Fruit fly (Drosophila melanogaster) whole organism, wandering third instar larva: ENCODE data around the gene cue.
A peak's percentile ranks its signal among the peaks of the same experiment; 100 is the strongest.

ENCODE experiments used
- Abd-B ChIP-seq: fragments of >200 bp; optimal IDR thresholded peaks from 2 replicates; lab custom pipeline; 2017; ENCODE audit warnings: missing biosample characterization, missing genetic modification characterization
- CG32264 ChIP-seq: fragments of 200-800 bp; sonication (Bioruptor generic); optimal IDR thresholded peaks from 2 replicates; lab custom pipeline; 2016; ENCODE audit warnings: missing biosample characterization, missing genetic modification characterization
- CG9705 ChIP-seq: fragments of 200-800 bp; sonication (Bioruptor generic); optimal IDR thresholded peaks from 2 replicates; lab custom pipeline; 2018; ENCODE audit warnings: missing biosample characterization, mild to moderate bottlenecking, missing genetic modification characterization
- CrebA ChIP-seq: fragments of 200-800 bp; sonication (Bioruptor generic); optimal IDR thresholded peaks from 2 replicates; lab custom pipeline; 2016; ENCODE audit warnings: missing biosample characterization, mild to moderate bottlenecking, missing genetic modification characterization, borderline replicate concordance
- Dfd ChIP-seq: fragments of >200 bp; optimal IDR thresholded peaks from 2 replicates; lab custom pipeline; 2017; ENCODE audit warnings: missing biosample characterization, missing genetic modification characterization
- Dif ChIP-seq: fragments of 200-275, 200-300 bp; sonication (Bioruptor generic); optimal IDR thresholded peaks from 2 replicates; lab custom pipeline; 2018; ENCODE audit warnings: missing biosample characterization, missing genetic modification characterization; ENCODE audit not compliant: partially characterized antibody
- GATAd ChIP-seq: sonication (Bioruptor generic); optimal IDR thresholded peaks from 2 replicates; lab custom pipeline; 2016; ENCODE audit warnings: missing biosample characterization, missing genetic modification characterization
- HLH106 ChIP-seq: fragments of 200-800 bp; optimal IDR thresholded peaks from 3 replicates; lab custom pipeline; 2019; ENCODE audit warnings: missing biosample characterization, mild to moderate bottlenecking, missing genetic modification characterization, moderate library complexity
- Hnf4 ChIP-seq: fragments of 200-800 bp; sonication (Bioruptor generic); optimal IDR thresholded peaks from 2 replicates; lab custom pipeline; 2016; ENCODE audit warnings: missing biosample characterization, mild to moderate bottlenecking, missing genetic modification characterization
- Hr78 ChIP-seq: fragments of >200 bp; optimal IDR thresholded peaks from 2 replicates; lab custom pipeline; 2017; ENCODE audit warnings: missing biosample characterization, missing genetic modification characterization
- Hr83 ChIP-seq: fragments of 200-300 bp; sonication (Bioruptor generic); optimal IDR thresholded peaks from 2 replicates; lab custom pipeline; 2016; ENCODE audit warnings: missing biosample characterization, mild to moderate bottlenecking, missing genetic modification characterization, moderate library complexity; ENCODE audit not compliant: poor library complexity, severe bottlenecking
- Jra ChIP-seq: sonication (Bioruptor generic); optimal IDR thresholded peaks from 2 replicates; lab custom pipeline; 2016; ENCODE audit warnings: missing biosample characterization, missing genetic modification characterization
- Mio ChIP-seq: sonication (Bioruptor generic); optimal IDR thresholded peaks from 2 replicates; lab custom pipeline; 2016; ENCODE audit warnings: missing biosample characterization, missing genetic modification characterization
- Myc ChIP-seq: fragments of >200 bp; optimal IDR thresholded peaks from 2 replicates; lab custom pipeline; 2017
- N ChIP-seq: fragments of >200 bp; optimal IDR thresholded peaks from 2 replicates; lab custom pipeline; 2018; ENCODE audit warnings: missing biosample characterization, missing external identifiers, missing genetic modification characterization
- OdsH ChIP-seq: fragments of 200-800 bp; sonication (Bioruptor generic); optimal IDR thresholded peaks from 2 replicates; lab custom pipeline; 2016; ENCODE audit warnings: missing biosample characterization, mild to moderate bottlenecking, missing genetic modification characterization
- Rel ChIP-seq, 2 experiments: fragments of 200-800 bp; sonication (Bioruptor generic) in 1 of 2; optimal IDR thresholded peaks; 2 replicates in 1 of 2; 3 replicates in 1 of 2; lab custom pipeline; 2016 to 2019; ENCODE audit warnings: mild to moderate bottlenecking in 2 of 2, missing biosample characterization in 2 of 2, missing genetic modification characterization in 2 of 2, moderate library complexity in 1 of 2
- Sp1 ChIP-seq: fragments of 200-800 bp; sonication (Bioruptor generic); optimal IDR thresholded peaks from 3 replicates; lab custom pipeline; 2019; ENCODE audit warnings: missing biosample characterization, mild to moderate bottlenecking, missing genetic modification characterization, moderate library complexity
- Vsx2 ChIP-seq: fragments of 200-300, 225-300 bp; sonication (Bioruptor generic); optimal IDR thresholded peaks from 2 replicates; lab custom pipeline; 2018; ENCODE audit warnings: missing biosample characterization, missing genetic modification characterization; ENCODE audit not compliant: partially characterized antibody
- br ChIP-seq: fragments of 200-800 bp; sonication (Bioruptor generic); optimal IDR thresholded peaks from 2 replicates; lab custom pipeline; 2016; ENCODE audit warnings: missing biosample characterization, missing genetic modification characterization
- brk ChIP-seq: fragments of 200-800 bp; sonication (Bioruptor generic); optimal IDR thresholded peaks from 2 replicates; lab custom pipeline; 2016; ENCODE audit warnings: missing biosample characterization, mild to moderate bottlenecking, missing genetic modification characterization
- dl ChIP-seq, 2 experiments: fragments of 175-275, 200-275 bp in 1 of 2; fragments of 200-275 bp in 1 of 2; sonication (Bioruptor generic); optimal IDR thresholded peaks; lab custom pipeline; 2018; ENCODE audit warnings: mild to moderate bottlenecking in 2 of 2, missing biosample characterization in 2 of 2, missing genetic modification characterization in 2 of 2, moderate library complexity in 2 of 2; ENCODE audit not compliant: partially characterized antibody in 2 of 2, insufficient read depth in 1 of 2
- dmrt93B ChIP-seq: fragments of 200-800 bp; sonication (Bioruptor generic); optimal IDR thresholded peaks from 2 replicates; lab custom pipeline; 2018; ENCODE audit warnings: missing biosample characterization, mild to moderate bottlenecking, missing genetic modification characterization
- dsf ChIP-seq: sonication (Bioruptor generic); optimal IDR thresholded peaks from 2 replicates; lab custom pipeline; 2016; ENCODE audit warnings: missing biosample characterization, missing genetic modification characterization, borderline replicate concordance
- ey ChIP-seq: fragments of 200-800 bp; sonication (Bioruptor generic); optimal IDR thresholded peaks from 2 replicates; lab custom pipeline; 2016; ENCODE audit warnings: missing biosample characterization, missing genetic modification characterization
- foxo ChIP-seq, 2 experiments: fragments of 200-800 bp; sonication (Bioruptor generic); optimal IDR thresholded peaks; 2 replicates in 1 of 2; 3 replicates in 1 of 2; lab custom pipeline; 2016 to 2017; ENCODE audit warnings: missing biosample characterization in 2 of 2, missing genetic modification characterization in 2 of 2
- fru ChIP-seq: fragments of 200-800 bp; sonication (Bioruptor generic); optimal IDR thresholded peaks from 3 replicates; lab custom pipeline; 2016; ENCODE audit warnings: missing biosample characterization, mild to moderate bottlenecking, missing genetic modification characterization
- h ChIP-seq: fragments of 200-800 bp; sonication (Bioruptor generic); optimal IDR thresholded peaks from 3 replicates; lab custom pipeline; 2016; ENCODE audit warnings: missing biosample characterization, mild to moderate bottlenecking, missing genetic modification characterization
- jim ChIP-seq: fragments of 175-275, 200-325 bp; sonication (Bioruptor generic); optimal IDR thresholded peaks from 2 replicates; lab custom pipeline; 2016; ENCODE audit warnings: missing biosample characterization, mild to moderate bottlenecking, missing genetic modification characterization
- lola ChIP-seq: fragments of >200 bp; optimal IDR thresholded peaks from 2 replicates; lab custom pipeline; 2017; ENCODE audit warnings: missing biosample characterization, missing genetic modification characterization
- pan ChIP-seq: fragments of >200 bp; optimal IDR thresholded peaks from 2 replicates; lab custom pipeline; 2017
- psq ChIP-seq: fragments of 200-800 bp; sonication (Bioruptor generic); optimal IDR thresholded peaks from 3 replicates; lab custom pipeline; 2017; ENCODE audit warnings: missing biosample characterization, mild to moderate bottlenecking, missing genetic modification characterization, moderate library complexity
- rgr ChIP-seq: fragments of 200-800 bp; sonication (Bioruptor generic); optimal IDR thresholded peaks from 3 replicates; lab custom pipeline; 2016; ENCODE audit warnings: missing biosample characterization, mild to moderate bottlenecking, missing genetic modification characterization
- sage ChIP-seq: fragments of 200-800 bp; sonication (Bioruptor generic); optimal IDR thresholded peaks from 2 replicates; lab custom pipeline; 2016; ENCODE audit warnings: missing biosample characterization, mild to moderate bottlenecking, missing genetic modification characterization
- sv ChIP-seq: fragments of 200-800 bp; sonication (Bioruptor generic); optimal IDR thresholded peaks from 3 replicates; lab custom pipeline; 2016; ENCODE audit warnings: missing biosample characterization, missing genetic modification characterization
- tai ChIP-seq: sonication (Bioruptor generic); optimal IDR thresholded peaks from 2 replicates; lab custom pipeline; 2016; ENCODE audit warnings: missing biosample characterization, missing genetic modification characterization
- usp ChIP-seq: fragments of >200 bp; optimal IDR thresholded peaks from 2 replicates; lab custom pipeline; 2017; ENCODE audit warnings: missing biosample characterization, missing genetic modification characterization
- woc ChIP-seq: sonication (Bioruptor generic); optimal IDR thresholded peaks from 2 replicates; lab custom pipeline; 2016; ENCODE audit warnings: missing biosample characterization, mild to moderate bottlenecking, missing genetic modification characterization

The cue gene

DNA sequence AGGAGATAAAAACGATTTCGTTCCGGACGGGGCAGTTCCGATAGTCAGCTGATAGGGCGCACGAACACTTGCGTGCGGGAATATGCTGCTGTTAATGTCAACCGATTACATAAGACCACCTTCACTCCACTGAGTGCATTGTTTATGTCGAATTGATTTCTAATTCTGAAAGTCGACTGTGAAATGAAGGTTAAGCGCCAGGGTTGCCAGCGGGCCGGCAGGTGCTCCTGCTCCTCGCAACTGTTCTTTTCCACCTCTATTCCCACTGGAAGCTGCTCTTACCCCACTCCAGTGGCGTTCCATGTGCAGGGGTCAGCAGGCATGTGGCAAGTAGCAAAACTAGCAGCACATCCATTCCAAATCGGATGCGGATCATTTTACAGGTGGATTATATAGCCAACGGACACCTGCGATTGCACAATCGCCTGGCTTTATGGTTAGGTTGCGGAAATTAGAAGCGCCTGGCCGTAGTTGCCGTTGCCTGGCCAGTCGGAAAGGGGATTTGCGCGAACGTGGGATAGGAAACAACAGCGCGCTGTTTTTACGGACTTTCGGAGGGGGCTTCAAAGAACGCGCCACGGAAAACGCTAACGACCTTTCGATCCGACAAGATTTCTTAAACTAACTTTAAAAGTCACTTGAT is at the start of gene cue:
Gene cue, minus strand, starts transcription at position 641 of the 643 bp plus-strand sequence.
- TF ChIP-seq h (GFP tag; lab: Kevin White, UChicago), result peak; percentile 29
- no peak for TF ChIP-seq ey (GFP tag; lab: Kevin White, UChicago)

DNA sequence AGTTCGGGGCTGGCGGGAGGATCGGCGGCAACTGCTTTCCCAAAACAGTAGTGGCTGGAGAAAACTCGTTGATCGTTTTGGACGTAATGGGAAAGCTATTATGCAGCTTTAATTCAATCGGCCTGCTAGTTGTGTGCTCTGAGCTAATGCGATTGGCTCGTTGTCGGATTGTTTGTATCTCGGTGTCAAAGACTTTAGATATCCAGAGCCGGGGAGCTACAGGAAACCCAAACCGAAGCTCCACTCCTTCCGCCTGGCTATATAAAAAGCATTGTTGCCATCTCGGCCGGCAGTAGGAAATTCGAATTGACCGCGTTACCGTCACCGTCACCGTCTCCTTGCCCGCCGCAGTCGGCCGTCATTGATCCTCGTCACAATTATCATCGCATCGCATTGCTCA is 48.0 kb upstream of the cue start, which contains the start of gene CG12003:
Gene CG12003, plus strand, starts transcription at position 301 of the 400 bp plus-strand sequence.
- TF ChIP-seq woc (GFP tag; lab: Kevin White, UChicago), result no peak
- TF ChIP-seq brk (GFP tag; lab: Kevin White, UChicago), result no peak
- TF ChIP-seq HLH106 (tag; lab: Kevin White, UChicago), result no peak
- no peak for TF ChIP-seq dsf (GFP tag; lab: Kevin White, UChicago)
- no peak for TF ChIP-seq fru (GFP tag; lab: Kevin White, UChicago)
- TF ChIP-seq Dfd (GFP tag; lab: Kevin White, UChicago), result no peak
- no peak for TF ChIP-seq sage (GFP tag; lab: Kevin White, UChicago)
- no peak for TF ChIP-seq Mio (GFP tag; lab: Kevin White, UChicago)
- no peak for TF ChIP-seq Abd-B (GFP tag; lab: Kevin White, UChicago)
- TF ChIP-seq psq (GFP tag; lab: Kevin White, UChicago), result no peak
- TF ChIP-seq Sp1 (GFP tag; lab: Kevin White, UChicago), result no peak
- no peak for TF ChIP-seq foxo (GFP tag; optimal IDR thresholded peaks at IDR 0.05; lab: Kevin White, UChicago)
- TF ChIP-seq Dif (GFP tag; lab: Kevin White, UChicago), result no peak
- no peak for TF ChIP-seq lola (GFP tag; lab: Kevin White, UChicago)
- no peak for TF ChIP-seq Hr83 (GFP tag; lab: Kevin White, UChicago)
- no peak for TF ChIP-seq dmrt93B (GFP tag; lab: Kevin White, UChicago)

DNA sequence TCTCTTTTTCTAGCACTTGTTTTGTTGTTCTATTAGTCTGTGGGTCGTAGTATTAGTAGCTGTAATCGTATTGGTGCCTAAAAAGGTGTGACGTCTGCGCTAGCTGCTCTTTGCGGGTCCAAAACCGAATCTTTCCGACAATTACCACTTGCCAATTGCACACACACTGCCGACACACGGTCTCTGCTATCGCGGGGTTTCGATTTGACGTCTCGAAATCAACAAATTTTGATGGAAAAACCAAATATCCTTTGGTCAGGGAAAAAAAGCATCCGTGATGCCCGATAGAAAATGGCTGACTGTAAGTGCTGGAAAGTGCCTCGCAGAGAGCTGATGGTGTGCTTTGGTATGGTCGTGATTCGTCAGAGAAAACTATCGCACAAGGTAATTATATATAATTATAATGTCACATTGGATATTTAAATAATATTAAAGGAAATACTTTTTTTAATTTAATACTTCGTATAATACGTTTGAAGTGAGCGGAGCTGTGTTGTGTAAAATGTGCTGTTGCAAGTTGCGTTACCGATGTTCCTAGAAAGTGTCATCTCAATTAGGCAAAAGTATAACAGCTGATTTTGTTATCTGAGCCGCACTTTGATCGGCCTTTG is 41.2 kb upstream of the cue start, which contains the start of the genes Pex10 and CG12099:
Gene Pex10, plus strand, starts transcription at position 51 of the 611 bp plus-strand sequence.
Gene CG12099, minus strand, starts transcription at position 307 of the 611 bp plus-strand sequence.
- peak; percentile 87 for TF ChIP-seq Sp1 (GFP tag; lab: Kevin White, UChicago)
- TF ChIP-seq ey (GFP tag; lab: Kevin White, UChicago), result peak; percentile 80
- TF ChIP-seq foxo (GFP tag; optimal IDR thresholded peaks at IDR 0.05; lab: Kevin White, UChicago), result peak in 1 of 2 experiments; percentile 93
- TF ChIP-seq jim, result no peak
- peak; percentile 88 for TF ChIP-seq OdsH (GFP tag; lab: Kevin White, UChicago)
- peak; percentile 84 for TF ChIP-seq dmrt93B (GFP tag; lab: Kevin White, UChicago)
- no peak for TF ChIP-seq Vsx2
- TF ChIP-seq Mio (GFP tag; lab: Kevin White, UChicago), result no peak
- TF ChIP-seq Hr83 (GFP tag; lab: Kevin White, UChicago), result peak; percentile 31
- peak; percentile 92 for TF ChIP-seq HLH106 (tag; lab: Kevin White, UChicago)
- TF ChIP-seq Dif (GFP tag; lab: Kevin White, UChicago), result no peak
- TF ChIP-seq Rel (GFP tag; optimal IDR thresholded peaks at IDR 0.05; lab: Kevin White, UChicago), result peak; percentile 61
- TF ChIP-seq Rel (tag; optimal IDR thresholded peaks at IDR 0.05; lab: Kevin White, UChicago), result peak; percentile 66
- peak; percentile 78 for TF ChIP-seq br (GFP tag; lab: Kevin White, UChicago)
- no peak for TF ChIP-seq usp (GFP tag; lab: Kevin White, UChicago)
- TF ChIP-seq dl (GFP tag; optimal IDR thresholded peaks at IDR 0.05; lab: Kevin White, UChicago; ENCODE audit: insufficient read depth in 1 of 2, partially characterized antibody in 2 of 2), result no peak
- TF ChIP-seq Hr78, result no peak
- no peak for TF ChIP-seq tai
- peak; percentile 92 for TF ChIP-seq sv (GFP tag; lab: Kevin White, UChicago)
- TF ChIP-seq Abd-B (GFP tag; lab: Kevin White, UChicago), result no peak
- no peak for TF ChIP-seq N
- TF ChIP-seq h (GFP tag; lab: Kevin White, UChicago), result peak; percentile 90
- TF ChIP-seq sage (GFP tag; lab: Kevin White, UChicago), result no peak
- TF ChIP-seq Myc, result no peak
- peak; percentile 9 for TF ChIP-seq CG32264 (GFP tag; lab: Kevin White, UChicago)
- TF ChIP-seq pan (lab: Kevin White, UChicago), result no peak
- TF ChIP-seq brk (GFP tag; lab: Kevin White, UChicago), result no peak
- TF ChIP-seq Jra (GFP tag; lab: Kevin White, UChicago), result no peak
- peak; percentile 90 for TF ChIP-seq Hnf4 (GFP tag; lab: Kevin White, UChicago)
- no peak for TF ChIP-seq Dfd (GFP tag; lab: Kevin White, UChicago)
- TF ChIP-seq fru (GFP tag; lab: Kevin White, UChicago), result peak; percentile 80
- TF ChIP-seq dsf (GFP tag; lab: Kevin White, UChicago), result no peak
- peak; percentile 67 for TF ChIP-seq woc (GFP tag; lab: Kevin White, UChicago)
- no peak for TF ChIP-seq CrebA (GFP tag; lab: Kevin White, UChicago)
- TF ChIP-seq GATAd (GFP tag; lab: Kevin White, UChicago), result peak; percentile 61
- TF ChIP-seq CG9705 (GFP tag; lab: Kevin White, UChicago), result peak; percentile 89
- TF ChIP-seq rgr (GFP tag; lab: Kevin White, UChicago), result peak; percentile 90
- TF ChIP-seq lola (GFP tag; lab: Kevin White, UChicago), result no peak
- TF ChIP-seq psq (GFP tag; lab: Kevin White, UChicago), result peak; percentile 84
- TF ChIP-seq, all 38 proteins: peak for 19
